Fruit fly (Drosophila melanogaster) whole organism, prepupa: Measurements from ENCODE around the gene MED14.
A peak's percentile ranks its signal among the peaks of the same experiment; 100 is the strongest.

Experiments used
- Blimp-1 ChIP-seq: fragments of 200-800 bp; sonication (Bioruptor generic); optimal IDR thresholded peaks from 3 replicates; lab custom pipeline; 2017; ENCODE audit warnings: missing biosample characterization, missing genetic modification characterization, mild to moderate bottlenecking, moderate library complexity, missing genetic modification reagents
- CG10669 ChIP-seq: fragments of 200-800 bp; sonication (Bioruptor generic); optimal IDR thresholded peaks from 3 replicates; lab custom pipeline; 2018; ENCODE audit warnings: missing biosample characterization, mild to moderate bottlenecking, missing genetic modification characterization, moderate library complexity
- CG11294 ChIP-seq: fragments of 200-800 bp; sonication (Bioruptor generic); IDR thresholded peaks from 2 replicates; pipeline ENCODE4 v1.3.6; 2022; ENCODE audit warnings: missing biosample characterization, missing genetic modification characterization
- CG11762 ChIP-seq: fragments of 200-800 bp; sonication (Bioruptor generic); optimal IDR thresholded peaks from 3 replicates; lab custom pipeline; 2016; ENCODE audit warnings: missing biosample characterization, missing genetic modification characterization; ENCODE audit not compliant: insufficient read depth
- CG11902 ChIP-seq: fragments of 200-800 bp; sonication (Bioruptor generic); optimal IDR thresholded peaks from 3 replicates; lab custom pipeline; 2016; ENCODE audit warnings: missing biosample characterization, missing genetic modification characterization
- CG15336 ChIP-seq: fragments of 200-800 bp; sonication (Bioruptor generic); IDR thresholded peaks from 2 replicates; pipeline ENCODE4 v1.3.6; 2022; ENCODE audit warnings: missing biosample characterization, missing genetic modification characterization
- CG1621 ChIP-seq: fragments of 200-800 bp; sonication (Bioruptor generic); optimal IDR thresholded peaks from 3 replicates; lab custom pipeline; 2018; ENCODE audit warnings: missing biosample characterization, mild to moderate bottlenecking, missing genetic modification characterization
- CG16779 ChIP-seq: fragments of 200-800 bp; sonication (Bioruptor generic); optimal IDR thresholded peaks from 3 replicates; lab custom pipeline; 2017; ENCODE audit warnings: missing biosample characterization, mild to moderate bottlenecking, missing genetic modification characterization
- CG3032 ChIP-seq: fragments of 200-800 bp; optimal IDR thresholded peaks from 2 replicates; lab custom pipeline; 2019; ENCODE audit warnings: missing biosample characterization, mild to moderate bottlenecking, missing genetic modification characterization, moderate library complexity
- CG31627 ChIP-seq: fragments of 200-800 bp; sonication (Bioruptor generic); optimal IDR thresholded peaks from 3 replicates; lab custom pipeline; 2016; ENCODE audit warnings: missing biosample characterization, missing genetic modification characterization
- CG32006 ChIP-seq: fragments of 200-800 bp; sonication (Bioruptor generic); optimal IDR thresholded peaks from 3 replicates; lab custom pipeline; 2017; ENCODE audit warnings: missing biosample characterization, mild to moderate bottlenecking, missing genetic modification characterization
- CG34406 ChIP-seq: fragments of 200-800 bp; sonication (Bioruptor generic); optimal IDR thresholded peaks from 3 replicates; lab custom pipeline; 2016; ENCODE audit warnings: missing biosample characterization, missing genetic modification characterization
- CG3919 ChIP-seq: fragments of 200-800 bp; sonication (Bioruptor generic); optimal IDR thresholded peaks from 3 replicates; lab custom pipeline; 2016; ENCODE audit warnings: missing biosample characterization, missing genetic modification characterization
- CG4318 ChIP-seq: fragments of 200-800 bp; sonication (Bioruptor generic); optimal IDR thresholded peaks from 3 replicates; lab custom pipeline; 2017; ENCODE audit warnings: missing biosample characterization, mild to moderate bottlenecking, missing genetic modification characterization
- CG6163 ChIP-seq: fragments of 200-800 bp; sonication (Bioruptor generic); IDR thresholded peaks from 3 replicates; pipeline ENCODE4 v1.3.6; 2022; ENCODE audit warnings: missing biosample characterization, missing genetic modification characterization
- CG6808 ChIP-seq: fragments of 200-800 bp; sonication (Bioruptor generic); optimal IDR thresholded peaks from 3 replicates; lab custom pipeline; 2017; ENCODE audit warnings: missing biosample characterization, missing genetic modification characterization, mild to moderate bottlenecking, moderate library complexity, missing genetic modification reagents
- CG7368 ChIP-seq: fragments of 200-800 bp; sonication (Bioruptor generic); optimal IDR thresholded peaks from 3 replicates; lab custom pipeline; 2016; ENCODE audit warnings: missing biosample characterization, missing genetic modification characterization
- CG8319 ChIP-seq: fragments of 200-800 bp; sonication (Bioruptor generic); optimal IDR thresholded peaks from 3 replicates; lab custom pipeline; 2016; ENCODE audit warnings: missing biosample characterization, missing genetic modification characterization
- Eip75B ChIP-seq: fragments of 200-800 bp; sonication (Bioruptor generic); optimal IDR thresholded peaks from 3 replicates; lab custom pipeline; 2016; ENCODE audit warnings: missing biosample characterization, missing genetic modification characterization
- Eip78C ChIP-seq: fragments of 200-800 bp; sonication (Bioruptor generic); peaks from one replicate; lab custom pipeline; 2016; ENCODE audit warnings: missing biosample characterization, missing genetic modification characterization
- Eip93F ChIP-seq: fragments of 200-800 bp; sonication (Bioruptor generic); optimal IDR thresholded peaks from 2 replicates; lab custom pipeline; 2016; ENCODE audit warnings: missing biosample characterization, mild to moderate bottlenecking, missing genetic modification characterization
- Ets21C ChIP-seq: fragments of 200-800 bp; sonication (Bioruptor generic); optimal IDR thresholded peaks from 3 replicates; lab custom pipeline; 2016; ENCODE audit warnings: missing biosample characterization, missing genetic modification characterization
- Gug ChIP-seq: fragments of 200-800 bp; sonication (Bioruptor generic); IDR thresholded peaks from 2 replicates; pipeline ENCODE4 v1.3.6; 2022; ENCODE audit warnings: missing biosample characterization, missing genetic modification characterization
- Hr38 ChIP-seq: sonication (Bioruptor generic); optimal IDR thresholded peaks from 2 replicates; lab custom pipeline; 2016; ENCODE audit warnings: missing biosample characterization, missing genetic modification characterization
- Hr39 ChIP-seq: fragments of 200-800 bp; sonication (Bioruptor generic); optimal IDR thresholded peaks from 2 replicates; lab custom pipeline; 2016; ENCODE audit warnings: missing biosample characterization, missing genetic modification characterization
- Hr4 ChIP-seq: fragments of 200-800 bp; sonication (Bioruptor generic); optimal IDR thresholded peaks from 3 replicates; lab custom pipeline; 2016; ENCODE audit warnings: missing biosample characterization, missing genetic modification characterization
- Met ChIP-seq: fragments of 200-800 bp; sonication (Bioruptor generic); optimal IDR thresholded peaks from 3 replicates; lab custom pipeline; 2016; ENCODE audit warnings: missing biosample characterization, missing genetic modification characterization
- OdsH ChIP-seq: fragments of 200-800 bp; sonication (Bioruptor generic); optimal IDR thresholded peaks from 3 replicates; lab custom pipeline; 2016; ENCODE audit warnings: missing biosample characterization, missing genetic modification characterization
- Smox ChIP-seq: fragments of 200-800 bp; sonication (Bioruptor generic); optimal IDR thresholded peaks from 3 replicates; lab custom pipeline; 2016; ENCODE audit warnings: missing biosample characterization, missing genetic modification characterization
- Sox102F ChIP-seq: fragments of 200-800 bp; sonication (Bioruptor generic); optimal IDR thresholded peaks from 2 replicates; lab custom pipeline; 2016; ENCODE audit warnings: missing biosample characterization, mild to moderate bottlenecking, missing genetic modification characterization
- Sox14 ChIP-seq: fragments of 200-800 bp; sonication (Bioruptor generic); optimal IDR thresholded peaks from 3 replicates; lab custom pipeline; 2016; ENCODE audit warnings: missing biosample characterization, missing genetic modification characterization
- Sox15 ChIP-seq: fragments of 200-800 bp; sonication (Bioruptor generic); optimal IDR thresholded peaks from 3 replicates; lab custom pipeline; 2016; ENCODE audit warnings: missing biosample characterization, missing genetic modification characterization
- acj6 ChIP-seq: fragments of 200-800 bp; sonication (Bioruptor generic); optimal IDR thresholded peaks from 3 replicates; lab custom pipeline; 2016; ENCODE audit warnings: missing biosample characterization, missing genetic modification characterization
- cyc ChIP-seq: fragments of 200-800 bp; sonication (Bioruptor generic); optimal IDR thresholded peaks from 3 replicates; lab custom pipeline; 2016; ENCODE audit warnings: missing biosample characterization, missing genetic modification characterization
- dsx ChIP-seq: fragments of 200-800 bp; optimal IDR thresholded peaks from 3 replicates; lab custom pipeline; 2019; ENCODE audit warnings: missing biosample characterization, mild to moderate bottlenecking, missing genetic modification characterization, moderate library complexity; ENCODE audit not compliant: poor library complexity, severe bottlenecking
- eg ChIP-seq: fragments of 200-800 bp; sonication (Bioruptor generic); IDR thresholded peaks from 3 replicates; pipeline ENCODE4 v1.3.6; 2022; ENCODE audit warnings: missing biosample characterization, missing genetic modification characterization
- esn ChIP-seq: fragments of 200-800 bp; sonication (Bioruptor generic); optimal IDR thresholded peaks from 2 replicates; lab custom pipeline; 2016; ENCODE audit warnings: missing biosample characterization, mild to moderate bottlenecking, missing genetic modification characterization, moderate library complexity
- fd59A ChIP-seq: fragments of 200-800 bp; sonication (Bioruptor generic); optimal IDR thresholded peaks from 2 replicates; lab custom pipeline; 2017; ENCODE audit warnings: missing biosample characterization, mild to moderate bottlenecking, missing genetic modification characterization, missing genetic modification reagents
- fd85E ChIP-seq: fragments of 200-800 bp; sonication (Bioruptor generic); optimal IDR thresholded peaks from 3 replicates; lab custom pipeline; 2016; ENCODE audit warnings: missing biosample characterization, missing genetic modification characterization
- fkh ChIP-seq: fragments of 200-800 bp; sonication (Bioruptor generic); optimal IDR thresholded peaks from 3 replicates; lab custom pipeline; 2017; ENCODE audit warnings: missing biosample characterization, mild to moderate bottlenecking, missing genetic modification characterization, moderate library complexity
- net ChIP-seq: fragments of 200-800 bp; sonication (Bioruptor generic); optimal IDR thresholded peaks from 3 replicates; lab custom pipeline; 2016; ENCODE audit warnings: missing biosample characterization, missing genetic modification characterization
- pdm3 ChIP-seq: fragments of 200-800 bp; sonication (Bioruptor generic); optimal IDR thresholded peaks from 3 replicates; lab custom pipeline; 2016; ENCODE audit warnings: missing biosample characterization, missing genetic modification characterization
- ss ChIP-seq, 2 experiments: fragments of 200-800 bp; sonication (Bioruptor generic); optimal IDR thresholded peaks; 2 replicates in 1 of 2; 3 replicates in 1 of 2; lab custom pipeline; 2017 to 2018; ENCODE audit warnings: mild to moderate bottlenecking in 2 of 2, missing biosample characterization in 2 of 2, missing genetic modification characterization in 2 of 2, moderate library complexity in 1 of 2
- svp ChIP-seq: fragments of 200-800 bp; sonication (Bioruptor generic); peaks from one replicate; lab custom pipeline; 2016; ENCODE audit warnings: missing biosample characterization, missing genetic modification characterization
- topi ChIP-seq: fragments of 200-800 bp; sonication (Bioruptor generic); optimal IDR thresholded peaks from 3 replicates; lab custom pipeline; 2016; ENCODE audit warnings: missing biosample characterization, missing genetic modification characterization
- vri ChIP-seq: fragments of 200-800 bp; sonication (Bioruptor generic); optimal IDR thresholded peaks from 3 replicates; lab custom pipeline; 2016; ENCODE audit warnings: missing biosample characterization, mild to moderate bottlenecking, missing genetic modification characterization

The MED14 gene

dm6 chr3L:545512-546161 lies 47.4 kb upstream of the MED14 start (continued):
- TF ChIP-seq Hr4 (GFP tag; lab: Kevin White, UChicago): peak; percentile 86
- peak; percentile 95 for TF ChIP-seq esn (GFP tag; lab: Kevin White, UChicago)
- TF ChIP-seq CG4318 (GFP tag; lab: Kevin White, UChicago): peak; percentile 59
- peak; percentile 84 for TF ChIP-seq CG32006 (GFP tag; lab: Kevin White, UChicago)
- TF ChIP-seq topi (GFP tag; lab: Kevin White, UChicago): peak; percentile 93
- TF ChIP-seq pdm3: peak; percentile 90
- peak; percentile 55 for TF ChIP-seq Gug (GFP tag; lab: Robert Waterston, UW)
- peak; percentile 82 for TF ChIP-seq CG11902
- TF ChIP-seq dsx: peak; percentile 94
- TF ChIP-seq CG7368: peak; percentile 80
- TF ChIP-seq CG1621: peak; percentile 75
- TF ChIP-seq CG15336: peak; percentile 72
- TF ChIP-seq acj6 (GFP tag; lab: Kevin White, UChicago): peak; percentile 83
- peak; percentile 64 for TF ChIP-seq CG16779 (tag; lab: Kevin White, UChicago)
- TF ChIP-seq Smox: peak; percentile 92

dm6 chr3L:546819-547441 lies 46.1 kb upstream of the MED14 start:
- no peak for TF ChIP-seq fd59A (GFP tag; lab: Kevin White, UChicago)
- peak; percentile 64 for TF ChIP-seq Hr39 (GFP tag; lab: Kevin White, UChicago)
- no peak for TF ChIP-seq Eip93F (GFP tag; lab: Kevin White, UChicago)
- no peak for TF ChIP-seq CG8319
- TF ChIP-seq CG11762 (GFP tag; lab: Kevin White, UChicago): no peak
- peak; percentile 44 for TF ChIP-seq pdm3
- TF ChIP-seq Eip78C (GFP tag; lab: Kevin White, UChicago): peak; percentile 65
- no peak for TF ChIP-seq Sox15 (GFP tag; lab: Kevin White, UChicago)
- no peak for TF ChIP-seq Smox
- TF ChIP-seq topi (GFP tag; lab: Kevin White, UChicago): peak; percentile 46
- TF ChIP-seq CG3032: no peak
- TF ChIP-seq Blimp-1 (GFP tag; lab: Kevin White, UChicago): no peak
- TF ChIP-seq CG1621: no peak
- peak; percentile 37; the same call in 1 of the 2 replicates for TF ChIP-seq CG15336
- no peak for TF ChIP-seq fd85E (GFP tag; lab: Kevin White, UChicago)
- peak; percentile 23 for TF ChIP-seq Ets21C (GFP tag; lab: Kevin White, UChicago)
- TF ChIP-seq CG16779 (tag; lab: Kevin White, UChicago): no peak
- TF ChIP-seq CG11294 (GFP tag; lab: Robert Waterston, UW): peak; percentile 29; the same call in 1 of the 2 replicates
- peak; percentile 50 for TF ChIP-seq cyc (GFP tag; lab: Kevin White, UChicago)
- TF ChIP-seq CG10669 (GFP tag; lab: Kevin White, UChicago): no peak
- peak; percentile 6 for TF ChIP-seq acj6 (GFP tag; lab: Kevin White, UChicago)
- TF ChIP-seq net (GFP tag; lab: Kevin White, UChicago): no peak
- TF ChIP-seq dsx: no peak
- TF ChIP-seq Hr4 (GFP tag; lab: Kevin White, UChicago): peak; percentile 18
- no peak for TF ChIP-seq CG3919 (GFP tag; lab: Kevin White, UChicago)
- TF ChIP-seq eg: peak; percentile 71
- TF ChIP-seq CG31627: peak; percentile 65
- no peak for TF ChIP-seq Hr38 (GFP tag; lab: Kevin White, UChicago)
- TF ChIP-seq CG6163 (GFP tag; lab: Robert Waterston, UW): peak; percentile 54
- peak; percentile 3 for TF ChIP-seq Sox14 (GFP tag; lab: Kevin White, UChicago)
- no peak for TF ChIP-seq Met
- TF ChIP-seq svp (GFP tag; lab: Kevin White, UChicago): peak; percentile 58
- TF ChIP-seq esn (GFP tag; lab: Kevin White, UChicago): peak; percentile 59
- TF ChIP-seq OdsH (GFP tag; lab: Kevin White, UChicago): peak; percentile 34
- peak; percentile 12; the same call in 1 of the 2 replicates for TF ChIP-seq Gug (GFP tag; lab: Robert Waterston, UW)
- TF ChIP-seq Sox102F (GFP tag; lab: Kevin White, UChicago): peak; percentile 22
- TF ChIP-seq ss (GFP tag; optimal IDR thresholded peaks at IDR 0.05; lab: Kevin White, UChicago): no peak
- no peak for TF ChIP-seq CG6808
- peak; percentile 89 for TF ChIP-seq fkh (GFP tag; lab: Kevin White, UChicago)
- TF ChIP-seq CG34406 (GFP tag; lab: Kevin White, UChicago): no peak
- TF ChIP-seq CG7368: no peak
- peak; percentile 24 for TF ChIP-seq vri (GFP tag; lab: Kevin White, UChicago)
- no peak for TF ChIP-seq Eip75B (GFP tag; lab: Kevin White, UChicago)
